Fruit fly (Drosophila melanogaster) whole organism, adult: Measurements from ENCODE around the gene CG13012.

ENCODE experiments used
- CG11617 ChIP-seq: fragments of 200-800 bp; sonication (Bioruptor generic); optimal IDR thresholded peaks from 2 replicates; lab custom pipeline; 2017; ENCODE audit warnings: mild to moderate bottlenecking, missing biosample characterization, missing genetic modification reagents, missing genetic modification characterization
- CG12768 ChIP-seq: fragments of 200-800 bp; sonication (Bioruptor generic); optimal IDR thresholded peaks from 2 replicates; lab custom pipeline; 2017; ENCODE audit warnings: missing biosample characterization, missing genetic modification characterization, mild to moderate bottlenecking, moderate library complexity, missing genetic modification reagents
- CG14711 ChIP-seq: fragments of 200-800 bp; sonication (Bioruptor generic); optimal IDR thresholded peaks from 2 replicates; lab custom pipeline; 2018; ENCODE audit warnings: missing biosample characterization, mild to moderate bottlenecking, missing genetic modification characterization, moderate library complexity
- CG1620 ChIP-seq: fragments of 200-800 bp; sonication (Bioruptor generic); optimal IDR thresholded peaks from 2 replicates; lab custom pipeline; 2016; ENCODE audit warnings: missing biosample characterization, missing genetic modification characterization
- CG33017 ChIP-seq: fragments of 200-800 bp; sonication (Bioruptor generic); optimal IDR thresholded peaks from 2 replicates; lab custom pipeline; 2018; ENCODE audit warnings: missing biosample characterization, mild to moderate bottlenecking, missing genetic modification characterization, moderate library complexity
- CG5204 ChIP-seq: fragments of 200-800 bp; sonication (Bioruptor generic); optimal IDR thresholded peaks from 2 replicates; lab custom pipeline; 2016; ENCODE audit warnings: missing biosample characterization, missing genetic modification characterization
- CG7045 ChIP-seq: fragments of 200-800 bp; sonication (Bioruptor generic); optimal IDR thresholded peaks from 2 replicates; lab custom pipeline; 2017; ENCODE audit warnings: missing biosample characterization, mild to moderate bottlenecking, missing genetic modification characterization
- CG7101 ChIP-seq: fragments of 200-800 bp; sonication (Bioruptor generic); optimal IDR thresholded peaks from 2 replicates; lab custom pipeline; 2018; ENCODE audit warnings: missing biosample characterization, mild to moderate bottlenecking, missing genetic modification characterization, moderate library complexity
- Clk ChIP-seq: fragments of 200-800 bp; sonication (Bioruptor generic); optimal IDR thresholded peaks from 2 replicates; lab custom pipeline; 2017; ENCODE audit warnings: missing biosample characterization, missing genetic modification characterization
- Crg-1 ChIP-seq: fragments of 200-800 bp; sonication (Bioruptor generic); optimal IDR thresholded peaks from 2 replicates; lab custom pipeline; 2016; ENCODE audit warnings: missing biosample characterization, missing genetic modification characterization
- Hr96 ChIP-seq: fragments of 200-800 bp; sonication (Bioruptor generic); optimal IDR thresholded peaks from 2 replicates; lab custom pipeline; 2016; ENCODE audit warnings: missing biosample characterization, missing genetic modification characterization
- Mnt ChIP-seq: fragments of 200-800 bp; sonication (Bioruptor generic); optimal IDR thresholded peaks from 2 replicates; lab custom pipeline; 2016; ENCODE audit warnings: missing biosample characterization, mild to moderate bottlenecking, missing genetic modification characterization
- bab1 ChIP-seq: fragments of 200-800 bp; sonication (Bioruptor generic); optimal IDR thresholded peaks from 3 replicates; lab custom pipeline; 2019; ENCODE audit warnings: missing biosample characterization, mild to moderate bottlenecking, missing genetic modification characterization, moderate library complexity
- cic ChIP-seq: fragments of 200-800 bp; sonication (Bioruptor generic); optimal IDR thresholded peaks from 2 replicates; lab custom pipeline; 2017; ENCODE audit warnings: missing biosample characterization, mild to moderate bottlenecking, missing genetic modification characterization, moderate library complexity
- cnc ChIP-seq, 2 experiments: fragments of >200 bp; optimal IDR thresholded peaks; 2 replicates each; lab custom pipeline; 2017
- kay ChIP-seq: fragments of 200-800 bp; sonication (Bioruptor generic); peaks from one replicate; lab custom pipeline; 2016; ENCODE audit warnings: missing biosample characterization, missing genetic modification characterization, borderline replicate concordance
- ovo ChIP-seq: fragments of 200-800 bp; sonication (Bioruptor generic); optimal IDR thresholded peaks from 2 replicates; lab custom pipeline; 2016; ENCODE audit warnings: missing biosample characterization, missing genetic modification characterization
- pad ChIP-seq: fragments of 200-800 bp; sonication (Bioruptor generic); optimal IDR thresholded peaks from 3 replicates; lab custom pipeline; 2017; ENCODE audit warnings: missing biosample characterization, missing genetic modification characterization, mild to moderate bottlenecking, moderate library complexity, missing genetic modification reagents
- tj ChIP-seq: fragments of 200-800 bp; sonication (Bioruptor generic); optimal IDR thresholded peaks from 3 replicates; lab custom pipeline; 2017; ENCODE audit warnings: missing biosample characterization, mild to moderate bottlenecking, missing genetic modification characterization, moderate library complexity
- toe ChIP-seq: fragments of 200-800 bp; sonication (Bioruptor generic); optimal IDR thresholded peaks from 2 replicates; lab custom pipeline; 2016; ENCODE audit warnings: missing biosample characterization, missing genetic modification characterization

CG13012 gene

dm6 chrX:16703747-16704146 is 27.2 kb upstream of the CG13012 start, which contains the start of the genes CG9673 and CG4653:
Gene CG9673 (minus strand): TSS chrX:16703884.
Gene CG4653 (plus strand): TSS chrX:16704081.
- TF ChIP-seq CG5204 (GFP tag; lab: Kevin White, UChicago): no peak
- TF ChIP-seq bab1 (GFP tag; lab: Kevin White, UChicago): no peak
- TF ChIP-seq Crg-1 (GFP tag; lab: Kevin White, UChicago): no peak
- no peak for TF ChIP-seq CG14711 (tag; lab: Kevin White, UChicago)
- TF ChIP-seq Hr96 (GFP tag; lab: Kevin White, UChicago): no peak
- TF ChIP-seq cic (GFP tag; lab: Kevin White, UChicago): peak; percentile 23
- no peak for TF ChIP-seq CG1620 (GFP tag; lab: Kevin White, UChicago)
- no peak for TF ChIP-seq tj (GFP tag; lab: Kevin White, UChicago)
- TF ChIP-seq Mnt: peak; percentile 34
- no peak for TF ChIP-seq Clk (GFP tag; lab: Kevin White, UChicago)
- no peak for TF ChIP-seq CG7101
- no peak for TF ChIP-seq kay (GFP tag; lab: Kevin White, UChicago)
- TF ChIP-seq cnc (optimal IDR thresholded peaks at IDR 0.05; lab: Kevin White, UChicago): no peak

- TF ChIP-seq kay (GFP tag; lab: Kevin White, UChicago) (peak; percentile 69), bab1 (GFP tag; lab: Kevin White, UChicago) (no peak), toe (no peak), Crg-1 (GFP tag; lab: Kevin White, UChicago) (no peak), CG7045 (GFP tag; lab: Kevin White, UChicago) (no peak), CG33017 (tag; lab: Kevin White, UChicago) (no peak), cic (GFP tag; lab: Kevin White, UChicago) (peak; percentile 41), CG1620 (GFP tag; lab: Kevin White, UChicago) (no peak), CG7101 (no peak), ovo (GFP tag; lab: Kevin White, UChicago) (no peak), Clk (GFP tag; lab: Kevin White, UChicago) (no peak), pad (GFP tag; lab: Kevin White, UChicago) (no peak), CG11617 (no peak), CG14711 (tag; lab: Kevin White, UChicago) (no peak), cnc (optimal IDR thresholded peaks at IDR 0.05; lab: Kevin White, UChicago) (no peak), tj (GFP tag; lab: Kevin White, UChicago) (no peak), Mnt (peak; percentile 5), CG12768 (no peak), Hr96 (GFP tag; lab: Kevin White, UChicago) (no peak)
Observed at dm6 chrX:16701941-16702340, 25.4 kb upstream of the CG13012 start, which contains the start of gene sphe. Gene sphe (minus strand): TSS chrX:16701972.

- TF ChIP-seq toe (no peak), Clk (GFP tag; lab: Kevin White, UChicago) (no peak), CG33017 (tag; lab: Kevin White, UChicago) (no peak), tj (GFP tag; lab: Kevin White, UChicago) (no peak), CG12768 (no peak), Hr96 (GFP tag; lab: Kevin White, UChicago) (no peak), CG7101 (no peak), CG7045 (GFP tag; lab: Kevin White, UChicago) (no peak), ovo (GFP tag; lab: Kevin White, UChicago) (no peak), bab1 (GFP tag; lab: Kevin White, UChicago) (no peak)
Observed at dm6 chrX:16700070-16700469, 23.5 kb upstream of the CG13012 start, which contains the start of gene CG9676. Gene CG9676 (minus strand): TSS chrX:16700170.

- TF ChIP-seq Mnt (no peak), CG7101 (no peak), CG7045 (GFP tag; lab: Kevin White, UChicago) (no peak), CG14711 (tag; lab: Kevin White, UChicago) (no peak), CG11617 (no peak), cic (GFP tag; lab: Kevin White, UChicago) (no peak), CG33017 (tag; lab: Kevin White, UChicago) (no peak), CG1620 (GFP tag; lab: Kevin White, UChicago) (no peak), CG5204 (GFP tag; lab: Kevin White, UChicago) (no peak), tj (GFP tag; lab: Kevin White, UChicago) (no peak), pad (GFP tag; lab: Kevin White, UChicago) (no peak), cnc (optimal IDR thresholded peaks at IDR 0.05; lab: Kevin White, UChicago) (no peak), bab1 (GFP tag; lab: Kevin White, UChicago) (no peak), Clk (GFP tag; lab: Kevin White, UChicago) (no peak), kay (GFP tag; lab: Kevin White, UChicago) (no peak), Crg-1 (GFP tag; lab: Kevin White, UChicago) (no peak), CG12768 (no peak), ovo (GFP tag; lab: Kevin White, UChicago) (no peak), toe (no peak), Hr96 (GFP tag; lab: Kevin White, UChicago) (no peak)
Observed at dm6 chrX:16697882-16698571, 21.5 kb upstream of the CG13012 start.

dm6 chrX:16696614-16697519 is 20.3 kb upstream of the CG13012 start:
- TF ChIP-seq CG5204 (GFP tag; lab: Kevin White, UChicago): no peak
- no peak for TF ChIP-seq Hr96 (GFP tag; lab: Kevin White, UChicago)
- TF ChIP-seq CG14711 (tag; lab: Kevin White, UChicago): no peak
- no peak for TF ChIP-seq ovo (GFP tag; lab: Kevin White, UChicago)
- TF ChIP-seq CG33017 (tag; lab: Kevin White, UChicago): no peak
- TF ChIP-seq toe: no peak
- TF ChIP-seq CG1620 (GFP tag; lab: Kevin White, UChicago): no peak
- TF ChIP-seq CG7045 (GFP tag; lab: Kevin White, UChicago): no peak
